Worm (Caenorhabditis elegans) whole organism, L3 larva: Measurements from ENCODE around the gene C01G10.15.

ENCODE experiments used
- R02D3.7 ChIP-seq: fragments of 150-350 bp; optimal IDR thresholded peaks from 2 replicates; lab custom pipeline; 2014; ENCODE audit warnings: missing biosample characterization, missing genetic modification characterization
- ZK546.5 ChIP-seq: sonication (generic microtip); optimal IDR thresholded peaks from 2 replicates; lab custom pipeline; 2017; ENCODE audit warnings: missing biosample characterization, missing genetic modification characterization
- aly-2 ChIP-seq: fragments of 150-350 bp; optimal IDR thresholded peaks from 2 replicates; lab custom pipeline; 2014; ENCODE audit warnings: missing biosample characterization, missing genetic modification characterization
- ama-1 ChIP-seq: fragments of 150-350 bp; optimal IDR thresholded peaks from 2 replicates; lab custom pipeline; 2018
- ceh-16 ChIP-seq: sonication (generic microtip); optimal IDR thresholded peaks from 2 replicates; lab custom pipeline; 2017; ENCODE audit warnings: missing biosample characterization, missing genetic modification characterization
- ceh-28 ChIP-seq: fragments of 150-350 bp; optimal IDR thresholded peaks from 2 replicates; lab custom pipeline; 2014; ENCODE audit warnings: missing biosample characterization, missing genetic modification reagents, missing genetic modification characterization
- ceh-82 ChIP-seq: fragments of 150-350 bp; optimal IDR thresholded peaks from 2 replicates; lab custom pipeline; 2014; ENCODE audit warnings: missing biosample characterization, missing genetic modification characterization
- ceh-9 ChIP-seq: sonication (generic microtip); optimal IDR thresholded peaks from 2 replicates; lab custom pipeline; 2018; ENCODE audit warnings: missing biosample characterization, missing genetic modification characterization
- daf-12 ChIP-seq: fragments of 150-350 bp; optimal IDR thresholded peaks from 2 replicates; lab custom pipeline; 2014; ENCODE audit warnings: missing biosample characterization, missing genetic modification reagents, missing genetic modification characterization
- egl-27 ChIP-seq: sonication (generic microtip); optimal IDR thresholded peaks from 4 replicates; lab custom pipeline; 2017; ENCODE audit warnings: missing biosample characterization, missing genetic modification reagents, missing genetic modification characterization
- egl-5 ChIP-seq: fragments of 150-350 bp; optimal IDR thresholded peaks from 2 replicates; lab custom pipeline; 2017; ENCODE audit warnings: missing biosample characterization, missing genetic modification reagents, missing genetic modification characterization, inconsistent platforms
- elt-1 ChIP-seq: fragments of 150-350 bp; optimal IDR thresholded peaks from 2 replicates; lab custom pipeline; 2014; ENCODE audit warnings: missing biosample characterization, missing genetic modification characterization
- elt-2 ChIP-seq: sonication (generic microtip); optimal IDR thresholded peaks from 2 replicates; lab custom pipeline; 2016; ENCODE audit warnings: missing genetic modification reagents, mild to moderate bottlenecking, missing genetic modification characterization, missing compliant biosample characterization
- elt-3 ChIP-seq, 3 experiments: fragments of 150-350 bp in 1 of 3; sonication (generic microtip) in 2 of 3; optimal IDR thresholded peaks; 2 replicates in 2 of 3; 4 replicates in 1 of 3; lab custom pipeline; 2014 to 2017; ENCODE audit warnings: missing biosample characterization in 3 of 3, missing genetic modification characterization in 3 of 3
- eor-1 ChIP-seq, 2 experiments: fragments of 150-350 bp; optimal IDR thresholded peaks; 2 replicates each; lab custom pipeline; 2014 to 2018; ENCODE audit warnings: missing biosample characterization in 2 of 2, missing genetic modification characterization in 2 of 2
- fkh-10 ChIP-seq: sonication (generic microtip); optimal IDR thresholded peaks from 2 replicates; lab custom pipeline; 2017; ENCODE audit warnings: missing biosample characterization, missing genetic modification reagents, missing genetic modification characterization
- fkh-2 ChIP-seq: fragments of 150-350 bp; optimal IDR thresholded peaks from 2 replicates; lab custom pipeline; 2014; ENCODE audit warnings: missing biosample characterization, missing genetic modification reagents, missing genetic modification characterization
- fos-1 ChIP-seq: fragments of 150-350 bp; optimal IDR thresholded peaks from 2 replicates; lab custom pipeline; 2014; ENCODE audit warnings: missing biosample characterization, missing genetic modification characterization
- hmg-11 ChIP-seq: sonication (generic microtip); optimal IDR thresholded peaks from 2 replicates; lab custom pipeline; 2016; ENCODE audit warnings: missing genetic modification characterization, missing compliant biosample characterization
- jun-1 ChIP-seq: fragments of 150-350 bp; optimal IDR thresholded peaks from 2 replicates; lab custom pipeline; 2014; ENCODE audit warnings: missing biosample characterization, missing genetic modification reagents, missing genetic modification characterization
- lin-15B ChIP-seq: fragments of 150-350 bp; optimal IDR thresholded peaks from 2 replicates; lab custom pipeline; 2014; ENCODE audit warnings: missing biosample characterization, missing genetic modification characterization
- lin-39 ChIP-seq: fragments of 150-350 bp; optimal IDR thresholded peaks from 2 replicates; lab custom pipeline; 2018; ENCODE audit warnings: missing biosample characterization, missing genetic modification reagents, missing genetic modification characterization
- lsy-12 ChIP-seq: sonication (generic microtip); optimal IDR thresholded peaks from 2 replicates; lab custom pipeline; 2016; ENCODE audit warnings: mild to moderate bottlenecking, missing genetic modification characterization, missing compliant biosample characterization
- mdl-1 ChIP-seq: fragments of 150-350 bp; optimal IDR thresholded peaks from 2 replicates; lab custom pipeline; 2014; ENCODE audit warnings: missing biosample characterization, missing genetic modification characterization
- mml-1 ChIP-seq: fragments of 150-350 bp; sonication (generic microtip); optimal IDR thresholded peaks from 3 replicates; lab custom pipeline; 2014; ENCODE audit warnings: missing biosample characterization, missing genetic modification characterization
- nfya-1 ChIP-seq: sonication (generic microtip); optimal IDR thresholded peaks from 2 replicates; lab custom pipeline; 2017; ENCODE audit warnings: missing genetic modification characterization, mild to moderate bottlenecking, missing compliant biosample characterization, antibody characterized with exemption, moderate library complexity; ENCODE audit not compliant: insufficient read depth
- nhr-11 ChIP-seq: fragments of 150-350 bp; optimal IDR thresholded peaks from 2 replicates; lab custom pipeline; 2014; ENCODE audit warnings: missing biosample characterization, missing genetic modification characterization
- nhr-12 ChIP-seq: fragments of 150-350 bp; optimal IDR thresholded peaks from 2 replicates; lab custom pipeline; 2014; ENCODE audit warnings: missing biosample characterization, missing genetic modification characterization
- nhr-23 ChIP-seq: fragments of 150-350 bp; optimal IDR thresholded peaks from 2 replicates; lab custom pipeline; 2014; ENCODE audit warnings: missing biosample characterization, missing genetic modification reagents, missing genetic modification characterization
- nhr-237 ChIP-seq: fragments of 150-350 bp; optimal IDR thresholded peaks from 2 replicates; lab custom pipeline; 2014; ENCODE audit warnings: missing biosample characterization, missing genetic modification characterization
- nhr-25 ChIP-seq: sonication (generic microtip); optimal IDR thresholded peaks from 2 replicates; lab custom pipeline; 2017; ENCODE audit warnings: missing biosample characterization, missing genetic modification characterization
- nhr-28 ChIP-seq: fragments of 150-350 bp; optimal IDR thresholded peaks from 2 replicates; lab custom pipeline; 2014; ENCODE audit warnings: missing biosample characterization, missing genetic modification characterization
- nhr-43 ChIP-seq: sonication (generic microtip); optimal IDR thresholded peaks from 2 replicates; lab custom pipeline; 2016; ENCODE audit warnings: mild to moderate bottlenecking, missing genetic modification characterization, missing compliant biosample characterization; ENCODE audit not compliant: poor library complexity, severe bottlenecking
- nhr-67 ChIP-seq: fragments of 150-350 bp; optimal IDR thresholded peaks from 2 replicates; lab custom pipeline; 2014; ENCODE audit warnings: missing biosample characterization, missing genetic modification characterization
- nhr-76 ChIP-seq: fragments of 150-350 bp; sonication (generic microtip); optimal IDR thresholded peaks from 5 replicates; lab custom pipeline; 2014; ENCODE audit warnings: missing biosample characterization, missing genetic modification characterization
- nhr-77 ChIP-seq: fragments of 150-350 bp; optimal IDR thresholded peaks from 2 replicates; lab custom pipeline; 2014; ENCODE audit warnings: missing biosample characterization, missing genetic modification characterization
- pha-4 ChIP-seq: fragments of 150-350 bp; optimal IDR thresholded peaks from 2 replicates; lab custom pipeline; 2014; ENCODE audit warnings: missing biosample characterization, missing genetic modification reagents, missing genetic modification characterization
- pqm-1 ChIP-seq: fragments of 150-350 bp; optimal IDR thresholded peaks from 2 replicates; lab custom pipeline; 2017; ENCODE audit warnings: missing biosample characterization, missing genetic modification characterization, inconsistent platforms
- sea-2 ChIP-seq: fragments of 150-350 bp; sonication (generic microtip); optimal IDR thresholded peaks from 4 replicates; lab custom pipeline; 2014; ENCODE audit warnings: missing biosample characterization, missing genetic modification reagents, missing genetic modification characterization
- skn-1 ChIP-seq: fragments of 150-350 bp; optimal IDR thresholded peaks from 2 replicates; lab custom pipeline; 2014; ENCODE audit warnings: missing biosample characterization, missing genetic modification characterization
- snpc-4 ChIP-seq: fragments of 150-350 bp; optimal IDR thresholded peaks from 2 replicates; lab custom pipeline; 2014; ENCODE audit warnings: missing biosample characterization, missing genetic modification characterization
- tbx-2 ChIP-seq: sonication (generic microtip); optimal IDR thresholded peaks from 2 replicates; lab custom pipeline; 2016; ENCODE audit warnings: mild to moderate bottlenecking, missing genetic modification characterization, missing compliant biosample characterization
- unc-39 ChIP-seq: sonication (generic microtip); optimal IDR thresholded peaks from 4 replicates; lab custom pipeline; 2017; ENCODE audit warnings: missing biosample characterization, missing genetic modification characterization
- unc-62 ChIP-seq: fragments of 150-350 bp; sonication (generic microtip); optimal IDR thresholded peaks from 4 replicates; lab custom pipeline; 2014; ENCODE audit warnings: missing biosample characterization, missing genetic modification reagents, missing genetic modification characterization
- zag-1 ChIP-seq: fragments of 150-350 bp; optimal IDR thresholded peaks from 2 replicates; lab custom pipeline; 2014; ENCODE audit warnings: missing biosample characterization, missing genetic modification characterization
- ztf-11 ChIP-seq: fragments of 150-350 bp; optimal IDR thresholded peaks from 2 replicates; lab custom pipeline; 2014; ENCODE audit warnings: missing biosample characterization, missing genetic modification characterization
- ztf-4 ChIP-seq: fragments of 150-350 bp; optimal IDR thresholded peaks from 2 replicates; lab custom pipeline; 2014; ENCODE audit warnings: missing biosample characterization, missing genetic modification characterization

C01G10.15 gene

DNA sequence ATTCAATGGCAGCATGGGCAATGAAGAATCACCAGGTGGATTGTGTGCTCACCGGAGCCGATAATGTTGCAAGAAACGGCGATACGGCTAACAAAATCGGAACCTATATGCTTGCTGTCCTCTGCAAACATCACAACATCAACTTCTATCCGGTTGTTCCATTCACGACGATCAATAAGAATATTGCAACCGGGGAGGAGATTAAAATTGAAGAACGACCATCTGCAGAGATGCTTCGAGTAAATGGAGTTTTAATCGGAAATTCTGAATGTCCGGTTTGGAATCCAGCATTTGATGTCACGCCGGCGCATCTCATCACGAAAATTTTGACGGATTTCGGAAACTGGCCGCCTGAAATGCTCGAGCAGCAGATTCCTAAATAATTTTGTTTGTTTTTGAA is 3.4 kb downstream of the C01G10.15 start:
- no peak for TF ChIP-seq unc-39
- TF ChIP-seq fkh-2 (tag; lab: Kevin White, UChicago), result no peak
- TF ChIP-seq ama-1, result peak; percentile 84
- TF ChIP-seq fos-1, result no peak
- no peak for TF ChIP-seq zag-1 (tag; lab: Kevin White, UChicago)
- peak; percentile 15 for TF ChIP-seq elt-2 (tag; lab: Kevin White, UChicago)
- TF ChIP-seq daf-12 (tag; lab: Kevin White, UChicago), result no peak
- TF ChIP-seq skn-1 (tag; lab: Kevin White, UChicago), result no peak

DNA sequence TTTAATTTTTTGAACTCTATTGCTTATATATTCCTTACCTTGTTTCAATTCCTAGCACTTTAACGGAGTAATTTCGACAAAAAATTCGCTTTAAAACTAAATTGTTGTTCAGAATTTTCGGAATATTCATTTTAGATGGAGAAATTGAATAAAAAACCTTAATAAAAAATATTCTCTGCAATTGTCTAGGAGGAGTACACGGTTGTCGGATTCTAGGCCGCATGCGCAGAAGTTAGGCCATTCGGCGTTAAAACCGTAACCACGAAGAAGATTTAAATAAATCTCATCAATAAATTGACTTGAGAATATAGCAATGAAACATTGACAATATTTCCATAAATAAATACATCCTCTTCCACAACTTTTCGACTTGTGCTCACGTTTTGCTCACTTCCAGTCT is 4.8 kb downstream of the C01G10.15 start, which contains the start of the genes C01G10.10 and C01G10.9:
Gene C01G10.10 (minus strand): TSS at position 151 of the 400 bp plus-strand sequence.
Gene C01G10.9 (plus strand): TSS at position 240 of the 400 bp plus-strand sequence.
- TF ChIP-seq ama-1 (no peak), eor-1 (tag; optimal IDR thresholded peaks at IDR 0.05; lab: Kevin White, UChicago) (peak in 1 of 2 experiments; percentile 67), ZK546.5 (tag; lab: Kevin White, UChicago) (no peak), nhr-11 (tag; lab: Kevin White, UChicago) (no peak), nhr-43 (tag; lab: Kevin White, UChicago) (peak; percentile 91), nfya-1 (peak; percentile 39), pqm-1 (tag; lab: Kevin White, UChicago) (no peak), snpc-4 (tag; lab: Kevin White, UChicago) (peak; percentile 62), nhr-237 (tag; lab: Kevin White, UChicago) (no peak), ceh-82 (tag; lab: Kevin White, UChicago) (no peak), hmg-11 (peak; percentile 33), aly-2 (tag; lab: Kevin White, UChicago) (no peak), mml-1 (tag; lab: Kevin White, UChicago) (no peak), fkh-10 (no peak), unc-39 (no peak), tbx-2 (tag; lab: Kevin White, UChicago) (no peak), ceh-16 (tag; lab: Kevin White, UChicago) (no peak), elt-2 (tag; lab: Kevin White, UChicago) (peak; percentile 41), sea-2 (GFP tag; lab: Kevin White, UChicago) (no peak), elt-3 (tag; optimal IDR thresholded peaks at IDR 0.05; lab: Kevin White, UChicago) (no peak), nhr-77 (tag; lab: Kevin White, UChicago) (no peak), daf-12 (tag; lab: Kevin White, UChicago) (no peak), skn-1 (tag; lab: Kevin White, UChicago) (no peak), ztf-11 (tag; lab: Kevin White, UChicago) (no peak), pha-4 (peak; percentile 66), jun-1 (no peak), lsy-12 (tag; lab: Kevin White, UChicago) (no peak), ceh-28 (tag; lab: Kevin White, UChicago) (no peak), lin-15B (peak; percentile 57), fkh-2 (tag; lab: Kevin White, UChicago) (no peak), nhr-76 (no peak), ztf-4 (tag; lab: Kevin White, UChicago) (no peak), egl-27 (no peak), nhr-28 (tag; lab: Kevin White, UChicago) (no peak), nhr-23 (tag; lab: Kevin White, UChicago) (peak; percentile 43), elt-1 (tag; lab: Kevin White, UChicago) (peak; percentile 8), ceh-9 (no peak), fos-1 (no peak), zag-1 (tag; lab: Kevin White, UChicago) (no peak), nhr-67 (tag; lab: Kevin White, UChicago) (no peak), nhr-25 (peak; percentile 8), lin-39 (tag; lab: Kevin White, UChicago) (peak; percentile 16), egl-5 (tag; lab: Kevin White, UChicago) (no peak), R02D3.7 (tag; lab: Kevin White, UChicago) (peak; percentile 9), unc-62 (no peak), mdl-1 (no peak), nhr-12 (no peak)
